Worm (Caenorhabditis elegans) whole organism, L4 larva: ENCODE data around the gene Y56A3A.2.

Source experiments
- aly-2 ChIP-seq: sonication (generic microtip); optimal IDR thresholded peaks from 2 replicates; lab custom pipeline; 2018; ENCODE audit warnings: missing biosample characterization, missing genetic modification characterization
- lin-13 ChIP-seq: fragments of 150-350 bp; optimal IDR thresholded peaks from 2 replicates; lab custom pipeline; 2014; ENCODE audit warnings: missing biosample characterization, missing genetic modification reagents, missing genetic modification characterization
- lin-38 ChIP-seq: fragments of 200-800 bp; sonication (Bioruptor generic); IDR thresholded peaks from 2 replicates; pipeline ENCODE4 v1.3.6; 2022; ENCODE audit warnings: missing genetic modification reagents, missing genetic modification characterization, missing compliant biosample characterization
- spr-3 ChIP-seq: fragments of 200-800 bp; sonication (Bioruptor generic); optimal IDR thresholded peaks from 2 replicates; lab custom pipeline; 2018; ENCODE audit warnings: mild to moderate bottlenecking, missing genetic modification characterization, missing compliant biosample characterization

DNA sequence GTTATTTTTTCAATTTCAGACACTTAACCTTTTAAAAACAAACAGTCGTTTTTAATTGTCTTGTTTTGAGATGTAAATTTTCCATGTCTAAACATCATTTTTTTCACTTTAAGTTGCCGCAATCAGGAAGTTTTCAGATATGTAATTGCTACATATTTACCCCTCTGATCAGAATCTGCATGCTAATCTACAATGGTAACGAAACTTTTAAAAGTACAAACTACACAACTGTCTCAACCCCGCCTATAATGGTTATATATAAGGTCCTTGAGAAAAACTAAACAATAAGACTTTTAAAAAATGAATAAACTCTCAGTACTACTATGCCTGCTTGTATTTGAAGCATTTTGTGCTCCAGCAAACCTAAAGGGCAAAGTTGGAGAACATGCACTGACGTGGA, 53.2 kb downstream of the Y56A3A.2 start, which contains the start of gene C18D11.9:
- TF ChIP-seq aly-2 (tag; lab: Kevin White, UChicago) (no peak), lin-13 (GFP tag; lab: Kevin White, UChicago) (no peak), lin-38 (no peak), spr-3 (GFP tag; lab: Kevin White, UChicago) (no peak)
